Worm (Caenorhabditis elegans): ENCODE data around the gene K07E1.1.

DNA sequence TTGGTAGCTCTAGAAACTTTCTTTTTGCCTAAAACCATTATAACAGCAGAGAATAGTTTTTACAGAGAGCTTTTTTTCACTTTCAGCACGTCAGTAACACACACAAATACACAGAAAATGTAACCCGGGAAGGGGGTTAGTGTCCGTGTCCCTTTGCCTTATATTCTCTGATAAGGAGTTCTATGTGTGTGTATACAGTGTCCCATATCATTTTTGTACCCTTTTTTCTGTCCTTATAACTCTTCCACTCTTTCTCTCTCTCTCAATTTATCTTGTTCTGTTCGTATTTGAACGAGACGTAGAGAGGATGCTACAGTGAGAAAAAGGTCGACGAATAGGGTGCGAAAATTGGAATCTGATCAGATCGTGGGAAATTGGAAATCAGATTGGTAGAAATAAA lies 47.9 kb downstream of the K07E1.1 start:
- TF ChIP-seq elt-3 (tag; optimal IDR thresholded peaks at IDR 0.05) (no peak), nhr-19 (GFP tag; conservative IDR thresholded peaks at IDR 0.05) (no peak), blmp-1 (tag; optimal IDR thresholded peaks at IDR 0.05) (no peak), fkh-4 (tag; optimal IDR thresholded peaks at IDR 0.05; ENCODE audit: borderline replicate concordance) (no peak), tbx-2 (tag; optimal IDR thresholded peaks at IDR 0.05) (no peak), swsn-7 (tag; optimal IDR thresholded peaks at IDR 0.05) (no peak), snpc-4 (tag; optimal IDR thresholded peaks at IDR 0.05) (no peak), elt-2 (tag; optimal IDR thresholded peaks at IDR 0.05) (peak; percentile 77), unc-62 (GFP tag; optimal IDR thresholded peaks at IDR 0.05) (no peak), lin-14 (GFP tag; optimal IDR thresholded peaks at IDR 0.05) (peak; percentile 10), ceh-88 (GFP tag; IDR thresholded peaks at IDR 0.05) (no peak), pqm-1 (tag; optimal IDR thresholded peaks at IDR 0.05) (no peak)
